Fruit fly (Drosophila melanogaster) whole organism, embryonic: Measurements from ENCODE around the gene Spx.

Experiments
- CG12071 ChIP-seq: fragments of 200-800 bp; sonication (Bioruptor generic); optimal IDR thresholded peaks from 3 replicates; lab custom pipeline; 2018; ENCODE audit warnings: missing biosample characterization, mild to moderate bottlenecking, missing genetic modification characterization
- CG12659 ChIP-seq: fragments of 200-800 bp; sonication (Bioruptor generic); optimal IDR thresholded peaks from 3 replicates; lab custom pipeline; 2017; ENCODE audit warnings: mild to moderate bottlenecking, missing biosample characterization, missing genetic modification reagents, missing genetic modification characterization
- CG13424 ChIP-seq: fragments of 200-800 bp; sonication (Bioruptor generic); optimal IDR thresholded peaks from 2 replicates; lab custom pipeline; 2019; ENCODE audit warnings: missing biosample characterization, mild to moderate bottlenecking, missing genetic modification characterization, moderate library complexity
- CG13624 ChIP-seq: fragments of 200-800 bp; sonication (Bioruptor generic); optimal IDR thresholded peaks from 2 replicates; lab custom pipeline; 2016; ENCODE audit warnings: missing biosample characterization, missing genetic modification characterization
- CG15073 ChIP-seq: fragments of 200-800 bp; sonication (Bioruptor generic); optimal IDR thresholded peaks from 2 replicates; lab custom pipeline; 2016; ENCODE audit warnings: missing biosample characterization, missing genetic modification characterization
- CG1529 ChIP-seq: fragments of 200-800 bp; sonication (Bioruptor generic); optimal IDR thresholded peaks from 3 replicates; lab custom pipeline; 2018; ENCODE audit warnings: missing biosample characterization, missing genetic modification characterization
- CG15514 ChIP-seq: fragments of 200-800 bp; sonication (Bioruptor generic); optimal IDR thresholded peaks from 3 replicates; lab custom pipeline; 2017; ENCODE audit warnings: missing biosample characterization, missing genetic modification characterization, mild to moderate bottlenecking, moderate library complexity, missing genetic modification reagents
- CG1602 ChIP-seq: fragments of 200-800 bp; sonication (Bioruptor generic); optimal IDR thresholded peaks from 3 replicates; lab custom pipeline; 2016; ENCODE audit warnings: missing biosample characterization, missing genetic modification characterization
- CG16815 ChIP-seq: fragments of 200-800 bp; sonication (Bioruptor generic); optimal IDR thresholded peaks from 3 replicates; lab custom pipeline; 2017; ENCODE audit warnings: missing biosample characterization, mild to moderate bottlenecking, missing genetic modification characterization
- CG17328 ChIP-seq: fragments of 200-800 bp; sonication (Bioruptor generic); IDR thresholded peaks from 2 replicates; pipeline ENCODE4 v1.3.6; 2022; ENCODE audit warnings: missing biosample characterization, missing genetic modification characterization
- CG18262 ChIP-seq: fragments of 200-800 bp; optimal IDR thresholded peaks from 3 replicates; lab custom pipeline; 2019; ENCODE audit warnings: missing biosample characterization, mild to moderate bottlenecking, missing genetic modification characterization, moderate library complexity
- CG18599 ChIP-seq: fragments of 200-800 bp; sonication (Bioruptor generic); optimal IDR thresholded peaks from 3 replicates; lab custom pipeline; 2017; ENCODE audit warnings: missing biosample characterization, missing genetic modification characterization, mild to moderate bottlenecking, moderate library complexity, missing genetic modification reagents
- CG18764 ChIP-seq: fragments of 200-800 bp; sonication (Bioruptor generic); optimal IDR thresholded peaks from 3 replicates; lab custom pipeline; 2016; ENCODE audit warnings: missing biosample characterization, missing genetic modification characterization
- CG31224 ChIP-seq: fragments of 200-800 bp; sonication (Bioruptor generic); IDR thresholded peaks from 2 replicates; pipeline ENCODE4 v1.3.6; 2022; ENCODE audit warnings: missing biosample characterization, missing genetic modification characterization
- CG32772 ChIP-seq: fragments of 200-800 bp; sonication (Bioruptor generic); IDR thresholded peaks from 2 replicates; pipeline ENCODE4 v1.3.6; 2022; ENCODE audit warnings: missing biosample characterization, missing genetic modification characterization
- CG34422 ChIP-seq: fragments of 200-800 bp; sonication (Bioruptor generic); IDR thresholded peaks from 3 replicates; pipeline ENCODE4 v1.3.6; 2022; ENCODE audit warnings: missing biosample characterization, missing genetic modification characterization
- CG3726 ChIP-seq: fragments of 200-800 bp; sonication (Bioruptor generic); IDR thresholded peaks from 3 replicates; pipeline ENCODE4, ENCODE4 v1.3.6; 2022; ENCODE audit warnings: missing biosample characterization, missing genetic modification characterization
- CG4820 ChIP-seq: fragments of 200-800 bp; sonication (Bioruptor generic); optimal IDR thresholded peaks from 3 replicates; lab custom pipeline; 2016; ENCODE audit warnings: missing biosample characterization, missing genetic modification characterization
- CG6272 ChIP-seq: fragments of 200-800 bp; sonication (Bioruptor generic); IDR thresholded peaks from 2 replicates; pipeline ENCODE4 v1.3.6; 2022; ENCODE audit warnings: missing biosample characterization, missing genetic modification characterization
- CG7963 ChIP-seq: fragments of 200-800 bp; sonication (Bioruptor generic); IDR thresholded peaks from 3 replicates; pipeline ENCODE4 v1.3.6; 2022; ENCODE audit warnings: missing biosample characterization, missing genetic modification characterization; ENCODE audit not compliant: partially characterized antibody
- CG8765 ChIP-seq: fragments of 200-800 bp; sonication (Bioruptor generic); IDR thresholded peaks from 2 replicates; pipeline ENCODE4 v1.3.6; 2022; ENCODE audit warnings: missing biosample characterization, missing genetic modification characterization
- Chrac-16 ChIP-seq: fragments of 200-800 bp; sonication (Bioruptor generic); optimal IDR thresholded peaks from 3 replicates; lab custom pipeline; 2016; ENCODE audit warnings: missing biosample characterization, missing genetic modification characterization
- Dfd ChIP-seq, 2 experiments: fragments of >200 bp; optimal IDR thresholded peaks; 2 replicates each; lab custom pipeline; 2017; ENCODE audit warnings: missing biosample characterization in 2 of 2, missing genetic modification characterization in 2 of 2
- Doc3 ChIP-seq: fragments of 200-800 bp; sonication (Bioruptor generic); IDR thresholded peaks from 3 replicates; pipeline ENCODE4 v1.3.6; 2022; ENCODE audit warnings: missing biosample characterization, missing genetic modification characterization; ENCODE audit not compliant: partially characterized antibody
- Elba2 ChIP-seq: fragments of 200-800 bp; sonication (Bioruptor generic); optimal IDR thresholded peaks from 3 replicates; lab custom pipeline; 2016; ENCODE audit warnings: missing biosample characterization, missing genetic modification characterization
- Ets65A ChIP-seq: fragments of 200-800 bp; sonication (Bioruptor generic); peaks from one replicate; lab custom pipeline; 2016; ENCODE audit warnings: missing biosample characterization, missing genetic modification characterization
- Ets97D ChIP-seq: fragments of 200-800 bp; sonication (Bioruptor generic); optimal IDR thresholded peaks from 3 replicates; lab custom pipeline; 2016; ENCODE audit warnings: missing biosample characterization, missing genetic modification characterization
- Hr51 ChIP-seq, 2 experiments: fragments of 200-800 bp; sonication (Bioruptor generic); optimal IDR thresholded peaks; 2 replicates in 1 of 2; 3 replicates in 1 of 2; lab custom pipeline; 2016 to 2018; ENCODE audit warnings: missing biosample characterization in 2 of 2, missing genetic modification characterization in 2 of 2, mild to moderate bottlenecking in 1 of 2, moderate library complexity in 1 of 2
- Hr78 ChIP-seq, 2 experiments: fragments of 200-800 bp in 1 of 2; fragments of >200 bp in 1 of 2; sonication (Bioruptor generic) in 1 of 2; optimal IDR thresholded peaks; 2 replicates each; lab custom pipeline; 2017 to 2019; ENCODE audit warnings: missing biosample characterization in 2 of 2, missing genetic modification characterization in 2 of 2, mild to moderate bottlenecking in 1 of 2, moderate library complexity in 1 of 2
- Meics ChIP-seq: fragments of 200-800 bp; sonication (Bioruptor generic); optimal IDR thresholded peaks from 2 replicates; lab custom pipeline; 2017; ENCODE audit warnings: missing biosample characterization, mild to moderate bottlenecking, missing genetic modification characterization
- NfI ChIP-seq: fragments of 200-800 bp; sonication (Bioruptor generic); optimal IDR thresholded peaks from 3 replicates; lab custom pipeline; 2018; ENCODE audit warnings: missing biosample characterization, mild to moderate bottlenecking, missing genetic modification characterization, moderate library complexity
- Spps ChIP-seq: fragments of 200-800 bp; sonication (Bioruptor generic); optimal IDR thresholded peaks from 2 replicates; lab custom pipeline; 2018; ENCODE audit warnings: missing biosample characterization, mild to moderate bottlenecking, missing genetic modification characterization
- Sry-β ChIP-seq: fragments of 200-800 bp; sonication (Bioruptor generic); optimal IDR thresholded peaks from 2 replicates; lab custom pipeline; 2018; ENCODE audit warnings: missing biosample characterization, mild to moderate bottlenecking, missing genetic modification characterization, moderate library complexity
- Sry-δ ChIP-seq: fragments of 200-800 bp; sonication (Bioruptor generic); optimal IDR thresholded peaks from 2 replicates; lab custom pipeline; 2016; ENCODE audit warnings: missing biosample characterization, missing genetic modification characterization
- Trl ChIP-seq, 3 experiments: fragments of >200 bp in 2 of 3; fragments of 200-800 bp in 1 of 3; sonication (Bioruptor generic) in 1 of 3; optimal IDR thresholded peaks; 2 replicates in 1 of 3; 3 replicates in 2 of 3; lab custom pipeline; 2016 to 2017; ENCODE audit warnings: missing biosample characterization in 1 of 3, missing genetic modification characterization in 1 of 3
- ac ChIP-seq: fragments of 200-800 bp; sonication (Bioruptor generic); optimal IDR thresholded peaks from 3 replicates; lab custom pipeline; 2017; ENCODE audit warnings: missing biosample characterization, mild to moderate bottlenecking, missing genetic modification characterization
- ara ChIP-seq: fragments of 200-800 bp; sonication (Bioruptor generic); IDR thresholded peaks from 2 replicates; pipeline ENCODE4 v1.3.6; 2022; ENCODE audit warnings: missing biosample characterization, missing genetic modification characterization
- caup ChIP-seq: fragments of 200-800 bp; sonication (Bioruptor generic); optimal IDR thresholded peaks from 3 replicates; lab custom pipeline; 2017; ENCODE audit warnings: missing biosample characterization, mild to moderate bottlenecking, missing genetic modification characterization, moderate library complexity; ENCODE audit not compliant: severe bottlenecking
- exex ChIP-seq: fragments of 200-800 bp; sonication (Bioruptor generic); optimal IDR thresholded peaks from 4 replicates; lab custom pipeline; 2018; ENCODE audit warnings: missing biosample characterization, mild to moderate bottlenecking, missing genetic modification characterization, moderate library complexity
- gcm2 ChIP-seq: fragments of 200-800 bp; sonication (Bioruptor generic); optimal IDR thresholded peaks from 2 replicates; lab custom pipeline; 2016; ENCODE audit warnings: missing biosample characterization, missing genetic modification characterization
- hth ChIP-seq: fragments of >200 bp; optimal IDR thresholded peaks from 2 replicates; lab custom pipeline; 2017; ENCODE audit warnings: inconsistent platforms
- insv ChIP-seq, 2 experiments: fragments of 200-800 bp; sonication (Bioruptor generic); optimal IDR thresholded peaks; 3 replicates each; lab custom pipeline; 2016 to 2018; ENCODE audit warnings: missing biosample characterization in 2 of 2, missing genetic modification characterization in 2 of 2
- ken ChIP-seq: fragments of 200-800 bp; sonication (Bioruptor generic); IDR thresholded peaks from 3 replicates; pipeline ENCODE4 v1.3.6; 2022; ENCODE audit warnings: missing biosample characterization, missing genetic modification characterization
- scrt ChIP-seq: fragments of 200-800 bp; sonication (Bioruptor generic); optimal IDR thresholded peaks from 2 replicates; lab custom pipeline; 2018; ENCODE audit warnings: missing biosample characterization, mild to moderate bottlenecking, missing genetic modification characterization, moderate library complexity
- slou ChIP-seq: fragments of 200-800 bp; sonication (Bioruptor generic); optimal IDR thresholded peaks from 3 replicates; lab custom pipeline; 2016; ENCODE audit warnings: missing biosample characterization, missing genetic modification characterization
- sna ChIP-seq: fragments of 200-800 bp; sonication (Bioruptor generic); IDR thresholded peaks from 2 replicates; pipeline ENCODE4 v1.3.6; 2022; ENCODE audit warnings: missing biosample characterization, missing genetic modification characterization; ENCODE audit not compliant: partially characterized antibody
- stwl ChIP-seq: fragments of 200-800 bp; sonication (Bioruptor generic); optimal IDR thresholded peaks from 3 replicates; lab custom pipeline; 2018; ENCODE audit warnings: missing biosample characterization, mild to moderate bottlenecking, missing genetic modification characterization, moderate library complexity
- tup ChIP-seq: fragments of 200-800 bp; sonication (Bioruptor generic); optimal IDR thresholded peaks from 2 replicates; lab custom pipeline; 2016; ENCODE audit warnings: missing biosample characterization, mild to moderate bottlenecking, missing genetic modification characterization, moderate library complexity
- zf30C ChIP-seq: fragments of 200-800 bp; sonication (Bioruptor generic); optimal IDR thresholded peaks from 3 replicates; lab custom pipeline; 2018; ENCODE audit warnings: missing biosample characterization, mild to moderate bottlenecking, missing genetic modification characterization

Spx gene

DNA sequence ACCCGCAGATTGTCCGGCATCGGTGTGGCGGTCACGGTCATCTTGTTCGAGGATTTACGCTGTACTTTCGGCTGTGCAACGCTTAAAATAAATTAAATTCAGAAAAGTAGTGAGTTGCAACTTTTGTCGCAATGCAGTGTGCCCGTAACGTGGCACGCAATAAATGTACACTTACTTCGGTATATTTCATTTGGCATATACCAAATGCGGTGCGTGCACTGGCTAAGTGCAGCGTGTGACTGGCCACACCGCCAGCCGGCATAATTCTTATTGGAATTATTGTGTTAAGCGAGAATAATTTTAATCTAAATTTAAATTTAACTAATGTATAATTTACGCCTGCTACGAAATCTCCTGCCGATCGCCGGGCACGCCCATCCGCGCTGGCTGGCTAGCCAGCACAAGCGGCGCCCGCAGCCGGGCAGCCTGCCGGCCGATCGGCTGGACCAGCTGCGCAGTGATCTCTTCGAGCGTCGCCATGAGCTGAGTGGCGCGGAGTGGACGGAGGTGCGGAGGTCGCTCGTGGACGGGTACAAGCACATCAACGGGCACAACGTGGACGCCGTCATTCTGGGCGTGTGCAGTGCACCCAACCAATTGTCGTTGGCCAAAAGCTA, 35.6 kb downstream of the Spx start, which contains the start of the genes Rpt4 and mldr (continued):
- TF ChIP-seq CG15514 (peak; percentile 57), CG18764 (no peak), Trl (optimal IDR thresholded peaks at IDR 0.05; lab: Kevin White, UChicago) (no peak), Trl (GFP tag; optimal IDR thresholded peaks at IDR 0.05; lab: Kevin White, UChicago) (no peak), CG1529 (GFP tag; lab: Kevin White, UChicago) (no peak), Hr51 (GFP tag; optimal IDR thresholded peaks at IDR 0.05; lab: Kevin White, UChicago) (no peak), CG3726 (GFP tag; lab: Robert Waterston, UW) (no peak), Meics (no peak), Chrac-16 (GFP tag; lab: Kevin White, UChicago) (no peak), ken (GFP tag; lab: Robert Waterston, UW) (no peak), CG7963 (no peak), CG32772 (GFP tag; lab: Robert Waterston, UW) (no peak), CG6272 (no peak), slou (GFP tag; lab: Kevin White, UChicago) (no peak), sna (GFP tag; lab: Robert Waterston, UW) (no peak), CG1602 (GFP tag; lab: Kevin White, UChicago) (no peak), caup (no peak), CG13624 (no peak), CG12071 (GFP tag; lab: Kevin White, UChicago) (no peak), gcm2 (no peak), insv (GFP tag; optimal IDR thresholded peaks at IDR 0.05; lab: Kevin White, UChicago) (peak; percentile 94 to 99), Doc3 (GFP tag; lab: Robert Waterston, UW) (no peak), CG8765 (GFP tag; lab: Robert Waterston, UW) (no peak), stwl (tag; lab: Kevin White, UChicago) (peak; percentile 38), Ets65A (no peak), CG12659 (peak; percentile 72), scrt (GFP tag; lab: Kevin White, UChicago) (no peak), Elba2 (GFP tag; lab: Kevin White, UChicago) (peak; percentile 77), CG31224 (no peak), exex (tag; lab: Kevin White, UChicago) (no peak), ac (GFP tag; lab: Kevin White, UChicago) (no peak), CG18599 (no peak), CG15073 (GFP tag; lab: Kevin White, UChicago) (no peak), hth (lab: Kevin White, UChicago) (no peak), Sry-δ (peak; percentile 30), CG4820 (GFP tag; lab: Kevin White, UChicago) (no peak), ara (no peak), CG13424 (tag; lab: Kevin White, UChicago) (no peak), CG16815 (GFP tag; lab: Kevin White, UChicago) (no peak), Dfd (GFP tag; optimal IDR thresholded peaks at IDR 0.05; lab: Kevin White, UChicago) (no peak), tup (GFP tag; lab: Kevin White, UChicago) (no peak), NfI (GFP tag; lab: Kevin White, UChicago) (no peak), CG17328 (GFP tag; lab: Robert Waterston, UW) (no peak), zf30C (GFP tag; lab: Kevin White, UChicago) (no peak), CG18262 (tag; lab: Kevin White, UChicago) (no peak), Ets97D (GFP tag; lab: Kevin White, UChicago) (peak; percentile 47), Sry-β (GFP tag; lab: Kevin White, UChicago) (no peak), Spps (tag; lab: Kevin White, UChicago) (no peak), Hr78 (GFP tag; optimal IDR thresholded peaks at IDR 0.05; lab: Kevin White, UChicago) (no peak), CG34422 (GFP tag; lab: Robert Waterston, UW) (peak; percentile 70; the same call in 1 of the 3 replicates)
